ENCODE assay signal across 2 worm cellular contexts in genomic region chrIII:5940525-5940974, ce11.
TF ChIP-seq lines count a peak whose summit lies in the region.

No protein-coding gene starts in this region.

TF ChIP-seq in whole organism, L1 larva, 84 proteins besides CTCF, POLR2A, EP300 and RAD21 (continued from another document):
- TF ChIP-seq mef-2 (tag; optimal IDR thresholded peaks at IDR 0.05; lab: Kevin White, UChicago) (peak; percentile 39), fkh-10 (GFP tag; optimal IDR thresholded peaks at IDR 0.05; lab: Kevin White, UChicago) (no peak)
TF ChIP-seq in whole organism, L1 larva: peak in this region for 41.

TF ChIP-seq in whole organism, young adult, 124 proteins besides CTCF, POLR2A, EP300 and RAD21 (continued from another document):
- TF ChIP-seq hrde-1 (tag; optimal IDR thresholded peaks at IDR 0.05; lab: Kevin White, UChicago; ENCODE audit: borderline replicate concordance), result no peak
